Fruit fly (Drosophila melanogaster) whole organism, embryonic: ENCODE data around the gene ens.

ENCODE experiments used
- Awh ChIP-seq: fragments of 200-800 bp; sonication (Bioruptor generic); IDR thresholded peaks from 2 replicates; pipeline ENCODE4, ENCODE4 v1.3.6; 2022; ENCODE audit warnings: missing biosample characterization, missing genetic modification characterization
- CG10209 ChIP-seq: fragments of 200-800 bp; sonication (Bioruptor generic); optimal IDR thresholded peaks from 3 replicates; lab custom pipeline; 2017; ENCODE audit warnings: missing biosample characterization, mild to moderate bottlenecking, missing genetic modification characterization, missing genetic modification reagents
- CG10321 ChIP-seq: fragments of 200-800 bp; sonication (Bioruptor generic); IDR thresholded peaks from 2 replicates; pipeline ENCODE4 v1.3.6; 2022; ENCODE audit warnings: missing biosample characterization, missing genetic modification characterization
- CG12104 ChIP-seq: fragments of 200-800 bp; sonication (Bioruptor generic); optimal IDR thresholded peaks from 3 replicates; lab custom pipeline; 2016; ENCODE audit warnings: missing biosample characterization, missing genetic modification characterization
- CG12155 ChIP-seq: fragments of 200-800 bp; sonication (Bioruptor generic); optimal IDR thresholded peaks from 3 replicates; lab custom pipeline; 2016; ENCODE audit warnings: missing biosample characterization, missing genetic modification characterization
- CG12659 ChIP-seq: fragments of 200-800 bp; sonication (Bioruptor generic); optimal IDR thresholded peaks from 3 replicates; lab custom pipeline; 2017; ENCODE audit warnings: mild to moderate bottlenecking, missing biosample characterization, missing genetic modification reagents, missing genetic modification characterization
- CG13624 ChIP-seq: fragments of 200-800 bp; sonication (Bioruptor generic); optimal IDR thresholded peaks from 2 replicates; lab custom pipeline; 2016; ENCODE audit warnings: missing biosample characterization, missing genetic modification characterization
- CG14014 ChIP-seq: fragments of 200-800 bp; sonication (Bioruptor generic); IDR thresholded peaks from 2 replicates; pipeline ENCODE4 v1.3.6; 2022; ENCODE audit warnings: missing biosample characterization, missing genetic modification characterization
- CG1602 ChIP-seq: fragments of 200-800 bp; sonication (Bioruptor generic); optimal IDR thresholded peaks from 3 replicates; lab custom pipeline; 2016; ENCODE audit warnings: missing biosample characterization, missing genetic modification characterization
- CG17328 ChIP-seq: fragments of 200-800 bp; sonication (Bioruptor generic); IDR thresholded peaks from 2 replicates; pipeline ENCODE4 v1.3.6; 2022; ENCODE audit warnings: missing biosample characterization, missing genetic modification characterization
- CG17802 ChIP-seq: fragments of 200-800 bp; sonication (Bioruptor generic); optimal IDR thresholded peaks from 2 replicates; lab custom pipeline; 2018; ENCODE audit warnings: missing biosample characterization, mild to moderate bottlenecking, missing genetic modification characterization, moderate library complexity
- CG2678 ChIP-seq: fragments of 200-800 bp; sonication (Bioruptor generic); optimal IDR thresholded peaks from 3 replicates; lab custom pipeline; 2019; ENCODE audit warnings: missing biosample characterization, mild to moderate bottlenecking, missing genetic modification characterization, moderate library complexity
- CG2712 ChIP-seq: fragments of 200-800 bp; optimal IDR thresholded peaks from 3 replicates; lab custom pipeline; 2019; ENCODE audit warnings: missing biosample characterization, mild to moderate bottlenecking, missing genetic modification characterization, moderate library complexity
- CG31388 ChIP-seq: fragments of 200-800 bp; sonication (Bioruptor generic); optimal IDR thresholded peaks from 2 replicates; lab custom pipeline; 2016; ENCODE audit warnings: missing biosample characterization, missing genetic modification characterization
- CG34422 ChIP-seq: fragments of 200-800 bp; sonication (Bioruptor generic); IDR thresholded peaks from 3 replicates; pipeline ENCODE4 v1.3.6; 2022; ENCODE audit warnings: missing biosample characterization, missing genetic modification characterization
- CG43689 ChIP-seq: fragments of 200-800 bp; sonication (Bioruptor generic); IDR thresholded peaks from 2 replicates; pipeline ENCODE4 v1.3.6; 2022; ENCODE audit warnings: missing biosample characterization, missing genetic modification characterization
- CG6813 ChIP-seq: fragments of 200-800 bp; sonication (Bioruptor generic); optimal IDR thresholded peaks from 2 replicates; lab custom pipeline; 2017; ENCODE audit warnings: missing biosample characterization, missing genetic modification characterization, mild to moderate bottlenecking, moderate library complexity, missing genetic modification reagents
- CG8089 ChIP-seq: fragments of 200-800 bp; sonication (Bioruptor generic); optimal IDR thresholded peaks from 3 replicates; lab custom pipeline; 2016; ENCODE audit warnings: missing biosample characterization, missing genetic modification characterization
- CG8944 ChIP-seq: fragments of 200-800 bp; sonication (Bioruptor generic); optimal IDR thresholded peaks from 3 replicates; lab custom pipeline; 2016; ENCODE audit warnings: missing biosample characterization, missing genetic modification characterization
- CG9609 ChIP-seq: fragments of 200-800 bp; sonication (Bioruptor generic); optimal IDR thresholded peaks from 3 replicates; lab custom pipeline; 2016; ENCODE audit warnings: missing biosample characterization, missing genetic modification characterization
- CTCF ChIP-seq: fragments of 200-800 bp; sonication (Bioruptor generic); optimal IDR thresholded peaks from 2 replicates; lab custom pipeline; 2017; ENCODE audit warnings: missing biosample characterization, mild to moderate bottlenecking, missing genetic modification characterization, moderate library complexity
- CkIIα-i1 ChIP-seq: fragments of 200-800 bp; sonication (Bioruptor generic); IDR thresholded peaks from 2 replicates; pipeline ENCODE4 v1.3.6; 2022; ENCODE audit warnings: missing biosample characterization, missing genetic modification characterization
- Dref ChIP-seq: fragments of 200-800 bp; sonication (Bioruptor generic); IDR thresholded peaks from 2 replicates; pipeline ENCODE4 v1.3.6; 2022; ENCODE audit warnings: missing biosample characterization, missing genetic modification characterization
- ERR ChIP-seq: fragments of 200-800 bp; sonication (Bioruptor generic); optimal IDR thresholded peaks from 2 replicates; lab custom pipeline; 2016; ENCODE audit warnings: missing biosample characterization, missing genetic modification characterization
- HmgZ ChIP-seq: fragments of 200-800 bp; sonication (Bioruptor generic); optimal IDR thresholded peaks from 2 replicates; lab custom pipeline; 2018; ENCODE audit warnings: missing biosample characterization, mild to moderate bottlenecking, missing genetic modification characterization
- Kr ChIP-seq: fragments of 200-800 bp; sonication (Bioruptor generic); optimal IDR thresholded peaks from 2 replicates; lab custom pipeline; 2017; ENCODE audit warnings: missing biosample characterization, mild to moderate bottlenecking, missing genetic modification characterization
- Mad ChIP-seq: fragments of 200-800 bp; sonication (Bioruptor generic); optimal IDR thresholded peaks from 2 replicates; lab custom pipeline; 2016; ENCODE audit warnings: missing biosample characterization, missing genetic modification characterization
- Myb ChIP-seq: fragments of 200-800 bp; sonication (Bioruptor generic); optimal IDR thresholded peaks from 2 replicates; lab custom pipeline; 2016; ENCODE audit warnings: missing biosample characterization, missing genetic modification characterization
- NK7.1 ChIP-seq: fragments of 200-800 bp; sonication (Bioruptor generic); optimal IDR thresholded peaks from 3 replicates; lab custom pipeline; 2016; ENCODE audit warnings: missing biosample characterization, missing genetic modification characterization
- Ravus ChIP-seq: fragments of 200-800 bp; sonication (Bioruptor generic); IDR thresholded peaks from 2 replicates; pipeline ENCODE4 v1.3.6; 2022; ENCODE audit warnings: missing biosample characterization, missing genetic modification characterization
- Side ChIP-seq: fragments of 200-800 bp; sonication (Bioruptor generic); optimal IDR thresholded peaks from 2 replicates; lab custom pipeline; 2016; ENCODE audit warnings: missing biosample characterization, missing genetic modification characterization
- TFAM ChIP-seq: fragments of 200-800 bp; sonication (Bioruptor generic); optimal IDR thresholded peaks from 2 replicates; lab custom pipeline; 2017; ENCODE audit warnings: missing biosample characterization, missing genetic modification characterization, inconsistent platforms
- abd-A ChIP-seq: fragments of 200-800 bp; sonication (Bioruptor generic); optimal IDR thresholded peaks from 3 replicates; lab custom pipeline; 2019; ENCODE audit warnings: missing biosample characterization, mild to moderate bottlenecking, missing genetic modification characterization, moderate library complexity
- al ChIP-seq: fragments of 200-800 bp; sonication (Bioruptor generic); IDR thresholded peaks from 2 replicates; pipeline ENCODE4 v1.3.6; 2022; ENCODE audit warnings: missing biosample characterization, missing genetic modification characterization
- ap ChIP-seq: fragments of 200-800 bp; sonication (Bioruptor generic); IDR thresholded peaks from 2 replicates; pipeline ENCODE4 v1.3.6; 2022; ENCODE audit warnings: missing biosample characterization, missing genetic modification characterization
- cas ChIP-seq: fragments of 200-800 bp; sonication (Bioruptor generic); IDR thresholded peaks from 2 replicates; pipeline ENCODE4 v1.3.6; 2022; ENCODE audit warnings: missing biosample characterization, missing genetic modification characterization
- cg ChIP-seq: fragments of 200-800 bp; sonication (Bioruptor generic); optimal IDR thresholded peaks from 3 replicates; lab custom pipeline; 2019; ENCODE audit warnings: missing biosample characterization, mild to moderate bottlenecking, missing genetic modification characterization, moderate library complexity
- chn ChIP-seq: fragments of 200-800 bp; sonication (Bioruptor generic); optimal IDR thresholded peaks from 2 replicates; lab custom pipeline; 2016; ENCODE audit warnings: missing biosample characterization, missing genetic modification characterization
- corto ChIP-seq: fragments of 200-800 bp; sonication (Bioruptor generic); optimal IDR thresholded peaks from 2 replicates; lab custom pipeline; 2016; ENCODE audit warnings: missing biosample characterization, mild to moderate bottlenecking, missing genetic modification characterization, moderate library complexity
- croc ChIP-seq: fragments of 200-800 bp; sonication (Bioruptor generic); conservative IDR thresholded peaks from 3 replicates; pipeline ENCODE4 v1.3.6; 2022; ENCODE audit warnings: missing biosample characterization, missing genetic modification characterization
- dan ChIP-seq: fragments of 200-800 bp; sonication (Bioruptor generic); IDR thresholded peaks from 2 replicates; pipeline ENCODE4 v1.3.6; 2022; ENCODE audit warnings: missing biosample characterization, missing genetic modification characterization
- emc ChIP-seq: fragments of 200-800 bp; sonication (Bioruptor generic); optimal IDR thresholded peaks from 2 replicates; lab custom pipeline; 2016; ENCODE audit warnings: missing biosample characterization, missing genetic modification characterization
- eve ChIP-seq, 2 experiments: fragments of >200 bp; optimal IDR thresholded peaks; 2 replicates each; lab custom pipeline; 2017; ENCODE audit warnings: missing biosample characterization in 2 of 2, missing genetic modification characterization in 2 of 2
- gsb-n ChIP-seq: fragments of 200-800 bp; sonication (Bioruptor generic); optimal IDR thresholded peaks from 3 replicates; lab custom pipeline; 2018; ENCODE audit warnings: missing biosample characterization, mild to moderate bottlenecking, missing genetic modification characterization
- gt ChIP-seq: fragments of 200-800 bp; sonication (Bioruptor generic); IDR thresholded peaks from 2 replicates; pipeline ENCODE4 v1.3.6; 2022; ENCODE audit warnings: missing biosample characterization, missing genetic modification characterization
- kni ChIP-seq: fragments of 200-800 bp; sonication (Bioruptor generic); optimal IDR thresholded peaks from 3 replicates; lab custom pipeline; 2017; ENCODE audit warnings: mild to moderate bottlenecking, missing biosample characterization, missing genetic modification reagents, missing genetic modification characterization
- lab ChIP-seq: fragments of 200-800 bp; sonication (Bioruptor generic); optimal IDR thresholded peaks from 3 replicates; lab custom pipeline; 2017; ENCODE audit warnings: missing biosample characterization, missing genetic modification characterization, mild to moderate bottlenecking, moderate library complexity, missing genetic modification reagents
- odd ChIP-seq: fragments of 200-800 bp; sonication (Bioruptor generic); optimal IDR thresholded peaks from 2 replicates; lab custom pipeline; 2017; ENCODE audit warnings: missing biosample characterization, mild to moderate bottlenecking, missing genetic modification characterization
- psq ChIP-seq: fragments of 200-800 bp; sonication (Bioruptor generic); optimal IDR thresholded peaks from 2 replicates; lab custom pipeline; 2017; ENCODE audit warnings: missing biosample characterization, missing genetic modification characterization
- tx ChIP-seq: fragments of 200-800 bp; sonication (Bioruptor generic); optimal IDR thresholded peaks from 2 replicates; lab custom pipeline; 2016; ENCODE audit warnings: missing biosample characterization, missing genetic modification characterization
- vfl ChIP-seq: fragments of 200-800 bp; sonication (Bioruptor generic); optimal IDR thresholded peaks from 2 replicates; lab custom pipeline; 2016; ENCODE audit warnings: missing biosample characterization, missing genetic modification characterization
- z ChIP-seq: fragments of 200-800 bp; sonication (Bioruptor generic); IDR thresholded peaks from 3 replicates; pipeline ENCODE4 v1.3.6; 2022; ENCODE audit warnings: missing biosample characterization, missing genetic modification characterization

ens gene

dm6 chr3L:4108844-4109494 lies 25.4 kb downstream of the ens start (continued):
- TF ChIP-seq CG12155 (GFP tag; lab: Kevin White, UChicago) (peak; percentile 64), Ravus (GFP tag; lab: Robert Waterston, UW) (no peak), CTCF (GFP tag; lab: Kevin White, UChicago) (no peak), croc (GFP tag; lab: Robert Waterston, UW) (peak; percentile 67), eve (GFP tag; optimal IDR thresholded peaks at IDR 0.05; lab: Kevin White, UChicago) (no peak), dan (0 out of 2 replicates have a peak, but pooled peaks have one; percentile 17), abd-A (tag; lab: Kevin White, UChicago) (no peak), CG14014 (GFP tag; lab: Robert Waterston, UW) (peak; percentile 44; the same call in 1 of the 2 replicates), Dref (GFP tag; lab: Robert Waterston, UW) (no peak), Myb (GFP tag; lab: Kevin White, UChicago) (peak; percentile 7), CG6813 (peak; percentile 45), cas (0 out of 2 replicates have a peak, but pooled peaks have one; percentile 5), Mad (GFP tag; lab: Kevin White, UChicago) (no peak), tx (GFP tag; lab: Kevin White, UChicago) (peak; percentile 49), odd (GFP tag; lab: Kevin White, UChicago) (peak; percentile 74), kni (GFP tag; lab: Kevin White, UChicago) (no peak), z (no peak), CG13624 (GFP tag; lab: Kevin White, UChicago) (peak; percentile 56), TFAM (no peak), CG10321 (no peak), Side (peak; percentile 60), corto (no peak), cg (GFP tag; lab: Kevin White, UChicago) (no peak), HmgZ (tag; lab: Kevin White, UChicago) (peak; percentile 58), CG2712 (tag; lab: Kevin White, UChicago) (peak; percentile 81), psq (GFP tag; lab: Kevin White, UChicago) (no peak), CG12104 (GFP tag; lab: Kevin White, UChicago) (peak; percentile 82), CG34422 (GFP tag; lab: Robert Waterston, UW) (no peak), lab (peak; percentile 77), ERR (GFP tag; lab: Kevin White, UChicago) (no peak), CG8944 (GFP tag; lab: Kevin White, UChicago) (peak; percentile 52), ap (GFP tag; lab: Robert Waterston, UW) (no peak), Kr (GFP tag; lab: Kevin White, UChicago) (peak; percentile 29), CG10209 (GFP tag; lab: Kevin White, UChicago) (peak; percentile 80), al (GFP tag; lab: Robert Waterston, UW) (0 out of 2 replicates have a peak, but pooled peaks have one; percentile 18), Awh (GFP tag; lab: Robert Waterston, UW) (no peak), CG31388 (GFP tag; lab: Kevin White, UChicago) (peak; percentile 3), gt (GFP tag; lab: Robert Waterston, UW) (no peak), CG17802 (tag; lab: Kevin White, UChicago) (no peak), CkIIα-i1 (GFP tag; lab: Robert Waterston, UW) (no peak), CG1602 (GFP tag; lab: Kevin White, UChicago) (peak; percentile 63), CG43689 (GFP tag; lab: Robert Waterston, UW) (no peak), vfl (GFP tag; lab: Kevin White, UChicago) (no peak), CG17328 (GFP tag; lab: Robert Waterston, UW) (peak; percentile 49), CG8089 (GFP tag; lab: Kevin White, UChicago) (peak; percentile 34), NK7.1 (GFP tag; lab: Kevin White, UChicago) (peak; percentile 70), CG12659 (GFP tag; lab: Kevin White, UChicago) (peak; percentile 74), CG9609 (GFP tag; lab: Kevin White, UChicago) (peak; percentile 56), gsb-n (tag; lab: Kevin White, UChicago) (peak; percentile 67), emc (GFP tag; lab: Kevin White, UChicago) (no peak), chn (peak; percentile 58), CG2678 (tag; lab: Kevin White, UChicago) (peak; percentile 90)
